Worm (Caenorhabditis elegans): ENCODE data around the gene Y26E6A.2.

Gene Y26E6A.2

DNA sequence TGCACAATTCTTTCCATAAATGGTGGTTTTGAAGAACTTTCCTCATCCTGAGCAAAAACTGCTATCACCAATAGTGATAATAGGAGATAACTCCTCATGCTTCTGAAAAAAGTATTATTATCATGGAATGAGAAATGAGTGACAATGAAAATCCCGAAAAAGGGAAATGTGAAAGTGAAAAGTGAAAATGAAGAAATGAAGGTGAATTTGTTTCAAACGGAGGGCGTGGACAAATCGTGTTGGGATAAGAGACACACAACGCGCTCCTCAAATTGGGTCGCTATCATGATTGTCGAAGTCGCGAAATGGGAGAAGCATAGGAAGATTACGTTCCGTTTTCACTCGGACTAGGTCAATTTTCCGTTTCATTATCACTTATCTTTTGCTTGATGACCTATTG lies 50.0 kb downstream of the Y26E6A.2 start, which contains the start of gene M03B6.3:
M03B6.3 (minus strand) TSS at position 102 of the 400 bp plus-strand sequence.
- TF ChIP-seq ekl-4 (GFP tag; IDR thresholded peaks at IDR 0.05) (no peak), tbx-9 (tag; optimal IDR thresholded peaks at IDR 0.05; ENCODE audit: borderline replicate concordance) (no peak), bed-1 (GFP tag; IDR thresholded peaks at IDR 0.05) (no peak), nfyb-1 (GFP tag; IDR thresholded peaks at IDR 0.05) (no peak), ama-1 (optimal IDR thresholded peaks at IDR 0.05) (no peak), ama-1 (GFP tag; optimal IDR thresholded peaks at IDR 0.05) (no peak), D2030.7 (GFP tag; IDR thresholded peaks at IDR 0.05) (no peak), chd-7 (tag; optimal IDR thresholded peaks at IDR 0.05) (no peak), ccch-3 (GFP tag; optimal IDR thresholded peaks at IDR 0.05) (no peak), ceh-91 (GFP tag; IDR thresholded peaks at IDR 0.05) (no peak), hsf-1 (GFP tag; IDR thresholded peaks at IDR 0.05) (no peak), F33H1.4 (GFP tag; IDR thresholded peaks at IDR 0.05) (no peak), let-607 (tag; optimal IDR thresholded peaks at IDR 0.05) (no peak), sea-2 (GFP tag; IDR thresholded peaks at IDR 0.05) (no peak), nhr-27 (tag; optimal IDR thresholded peaks at IDR 0.05) (no peak), nhr-120 (GFP tag; IDR thresholded peaks at IDR 0.05) (no peak), aptf-2 (GFP tag; conservative IDR thresholded peaks at IDR 0.05) (no peak), B0336.3 (GFP tag; IDR thresholded peaks at IDR 0.05) (no peak), unc-62 (GFP tag; optimal IDR thresholded peaks at IDR 0.05) (no peak), snpc-4 (GFP tag; optimal IDR thresholded peaks at IDR 0.05) (no peak), snpc-4 (tag; optimal IDR thresholded peaks at IDR 0.05) (no peak), snpc-1.1 (tag; optimal IDR thresholded peaks at IDR 0.05; ENCODE audit: insufficient read depth) (no peak)

Data from whole organism, young adult.